Worm (Caenorhabditis elegans): ENCODE results near the gene swt-2.

swt-2 gene

ce11 chrV:7527153-7527552 is 2.8 kb upstream of the swt-2 start, which contains the start of gene C54F6.17:
Gene C54F6.17, plus strand, starts transcription at chrV:7527453.
- no peak for TF ChIP-seq ztf-3 (GFP tag; optimal IDR thresholded peaks at IDR 0.05)
- TF ChIP-seq attf-3 (GFP tag; conservative IDR thresholded peaks at IDR 0.05), result no peak
- no peak for TF ChIP-seq hsf-1 (GFP tag; IDR thresholded peaks at IDR 0.05)
- no peak for TF ChIP-seq F57C9.4 (tag; optimal IDR thresholded peaks at IDR 0.05)
- no peak for TF ChIP-seq ztf-18 (tag; optimal IDR thresholded peaks at IDR 0.05)
- no peak for TF ChIP-seq F22D6.2 (tag; optimal IDR thresholded peaks at IDR 0.05)
- no peak for TF ChIP-seq T07F8.4 (tag; optimal IDR thresholded peaks at IDR 0.05)

ce11 chrV:7528816-7529215 is 1.1 kb upstream of the swt-2 start, which contains the start of gene C54F6.5:
Gene C54F6.5, plus strand, starts transcription at chrV:7529116.
- TF ChIP-seq chd-7 (tag; optimal IDR thresholded peaks at IDR 0.05), result no peak
- no peak for TF ChIP-seq C06A6.2 (GFP tag; conservative IDR thresholded peaks at IDR 0.05)
- no peak for TF ChIP-seq rcor-1 (GFP tag; IDR thresholded peaks at IDR 0.05)
- TF ChIP-seq akir-1 (GFP tag; optimal IDR thresholded peaks at IDR 0.05), result no peak
- no peak for TF ChIP-seq let-526 (GFP tag; IDR thresholded peaks at IDR 0.05)
- TF ChIP-seq ceh-91 (GFP tag; IDR thresholded peaks at IDR 0.05), result no peak
- no peak for TF ChIP-seq F23B12.7 (tag; optimal IDR thresholded peaks at IDR 0.05; ENCODE audit: insufficient read depth)
- no peak for TF ChIP-seq dpff-1 (tag; optimal IDR thresholded peaks at IDR 0.05)
- no peak for TF ChIP-seq let-607 (tag; optimal IDR thresholded peaks at IDR 0.05)
- no peak for TF ChIP-seq attf-5 (GFP tag; optimal IDR thresholded peaks at IDR 0.05)
- TF ChIP-seq nfya-2 (GFP tag; IDR thresholded peaks at IDR 0.05), result no peak
- no peak for TF ChIP-seq lin-54 (GFP tag; optimal IDR thresholded peaks at IDR 0.05)
- TF ChIP-seq sea-2 (GFP tag; IDR thresholded peaks at IDR 0.05), result no peak
- no peak for TF ChIP-seq hrde-1 (tag; optimal IDR thresholded peaks at IDR 0.05; ENCODE audit: borderline replicate concordance)
- TF ChIP-seq F49E8.2 (tag; optimal IDR thresholded peaks at IDR 0.05; ENCODE audit: insufficient read depth), result no peak
- TF ChIP-seq ets-4 (GFP tag; optimal IDR thresholded peaks at IDR 0.05), result no peak
- TF ChIP-seq ztf-6 (GFP tag; IDR thresholded peaks at IDR 0.05), result no peak
- TF ChIP-seq tbx-9 (tag; optimal IDR thresholded peaks at IDR 0.05; ENCODE audit: borderline replicate concordance), result no peak
- no peak for TF ChIP-seq hlh-26 (GFP tag; conservative IDR thresholded peaks at IDR 0.05)
- no peak for TF ChIP-seq snpc-1.3 (tag; optimal IDR thresholded peaks at IDR 0.05; ENCODE audit: insufficient read depth)

- TF ChIP-seq C06A6.2 (GFP tag; conservative IDR thresholded peaks at IDR 0.05), result no peak
- TF ChIP-seq mcd-1 (GFP tag; IDR thresholded peaks at IDR 0.05), result no peak
- no peak for TF ChIP-seq nfyb-1 (GFP tag; IDR thresholded peaks at IDR 0.05)
- TF ChIP-seq F39B2.1 (GFP tag; IDR thresholded peaks at IDR 0.05), result no peak
- no peak for TF ChIP-seq F55B11.4 (tag; optimal IDR thresholded peaks at IDR 0.05; ENCODE audit: borderline replicate concordance, insufficient read depth)
- no peak for TF ChIP-seq let-607 (tag; optimal IDR thresholded peaks at IDR 0.05)
- no peak for TF ChIP-seq ceh-40 (GFP tag; IDR thresholded peaks at IDR 0.05)
- no peak for TF ChIP-seq snpc-1.3 (tag; optimal IDR thresholded peaks at IDR 0.05; ENCODE audit: insufficient read depth)
- no peak for TF ChIP-seq C17E4.6 (GFP tag; IDR thresholded peaks at IDR 0.05)
- TF ChIP-seq hrde-1 (tag; optimal IDR thresholded peaks at IDR 0.05; ENCODE audit: borderline replicate concordance), result no peak
- TF ChIP-seq F52B5.7 (tag; optimal IDR thresholded peaks at IDR 0.05), result no peak
- no peak for TF ChIP-seq him-1 (tag; optimal IDR thresholded peaks at IDR 0.05)
- no peak for TF ChIP-seq ceh-79 (tag; optimal IDR thresholded peaks at IDR 0.05)
- no peak for TF ChIP-seq ceh-58 (GFP tag; IDR thresholded peaks at IDR 0.05)
- no peak for TF ChIP-seq tlf-1 (GFP tag; optimal IDR thresholded peaks at IDR 0.05)
- no peak for TF ChIP-seq nhr-179 (tag; optimal IDR thresholded peaks at IDR 0.05)
- no peak for TF ChIP-seq nhr-80 (tag; optimal IDR thresholded peaks at IDR 0.05)
These were observed 3.0 kb downstream of the swt-2 start, which contains the start of gene C54F6.3 for ce11 chrV:7532947-7533346. Gene C54F6.3, plus strand, starts transcription at chrV:7533247.

Data from whole organism, young adult.